Worm (Caenorhabditis elegans) whole organism, L2 larva: ENCODE measurements around the gene pas-7.

Experiments
- Y55F3AM.14 ChIP-seq: fragments of 200-800 bp; sonication (Bioruptor generic); optimal IDR thresholded peaks from 2 replicates; lab custom pipeline; 2018; ENCODE audit warnings: mild to moderate bottlenecking, missing genetic modification characterization, missing compliant biosample characterization
- ZK546.5 ChIP-seq: sonication (generic microtip); optimal IDR thresholded peaks from 2 replicates; lab custom pipeline; 2017; ENCODE audit warnings: missing biosample characterization, missing genetic modification characterization
- alr-1 ChIP-seq: fragments of 150-350 bp; optimal IDR thresholded peaks from 2 replicates; lab custom pipeline; 2014; ENCODE audit warnings: missing biosample characterization, missing genetic modification characterization
- ama-1 ChIP-seq: fragments of 150-350 bp; optimal IDR thresholded peaks from 2 replicates; lab custom pipeline; 2018; ENCODE audit warnings: inconsistent platforms
- blmp-1 ChIP-seq: sonication (generic microtip); optimal IDR thresholded peaks from 2 replicates; lab custom pipeline; 2017; ENCODE audit warnings: missing genetic modification characterization, mild to moderate bottlenecking, missing compliant biosample characterization, antibody characterized with exemption, moderate library complexity; ENCODE audit not compliant: insufficient read depth
- ceh-82 ChIP-seq: fragments of 150-350 bp; optimal IDR thresholded peaks from 2 replicates; lab custom pipeline; 2014; ENCODE audit warnings: missing biosample characterization, missing genetic modification characterization
- crh-2 ChIP-seq: sonication (generic microtip); optimal IDR thresholded peaks from 2 replicates; lab custom pipeline; 2017; ENCODE audit warnings: missing biosample characterization, missing genetic modification characterization
- dmd-4 ChIP-seq: sonication (generic microtip); optimal IDR thresholded peaks from 2 replicates; lab custom pipeline; 2017; ENCODE audit warnings: missing biosample characterization, missing genetic modification characterization
- egl-27 ChIP-seq: sonication (generic microtip); optimal IDR thresholded peaks from 3 replicates; lab custom pipeline; 2017; ENCODE audit warnings: missing biosample characterization, missing genetic modification reagents, missing genetic modification characterization
- elt-3 ChIP-seq: sonication (generic microtip); optimal IDR thresholded peaks from 2 replicates; lab custom pipeline; 2017; ENCODE audit warnings: missing biosample characterization, missing genetic modification characterization
- fos-1 ChIP-seq: fragments of 150-350 bp; optimal IDR thresholded peaks from 2 replicates; lab custom pipeline; 2014; ENCODE audit warnings: missing biosample characterization, missing genetic modification characterization
- gmeb-1 ChIP-seq: fragments of 150-350 bp; optimal IDR thresholded peaks from 2 replicates; lab custom pipeline; 2014; ENCODE audit warnings: missing biosample characterization, missing genetic modification characterization
- lin-11 ChIP-seq: fragments of 150-350 bp; sonication (generic microtip); optimal IDR thresholded peaks from 2 replicates; lab custom pipeline; 2014; ENCODE audit warnings: missing biosample characterization, missing genetic modification characterization, inconsistent platforms, mixed read lengths
- lin-13 ChIP-seq: fragments of 150-350 bp; optimal IDR thresholded peaks from 2 replicates; lab custom pipeline; 2014; ENCODE audit warnings: missing biosample characterization, missing genetic modification reagents, missing genetic modification characterization
- mab-5 ChIP-seq: fragments of 150-350 bp; optimal IDR thresholded peaks from 2 replicates; lab custom pipeline; 2014; ENCODE audit warnings: missing biosample characterization, missing genetic modification characterization
- mbf-1 ChIP-seq: sonication (generic microtip); optimal IDR thresholded peaks from 2 replicates; lab custom pipeline; 2017; ENCODE audit warnings: missing biosample characterization, missing genetic modification characterization
- mdl-1 ChIP-seq, 2 experiments: fragments of 150-350 bp in 1 of 2; sonication (generic microtip) in 1 of 2; optimal IDR thresholded peaks; 2 replicates each; lab custom pipeline; 2017; ENCODE audit warnings: missing biosample characterization in 2 of 2, missing genetic modification characterization in 2 of 2
- nhr-10 ChIP-seq: sonication (generic microtip); optimal IDR thresholded peaks from 2 replicates; lab custom pipeline; 2017; ENCODE audit warnings: missing biosample characterization, missing genetic modification characterization
- nhr-12 ChIP-seq: fragments of 150-350 bp; optimal IDR thresholded peaks from 2 replicates; lab custom pipeline; 2014; ENCODE audit warnings: missing biosample characterization, missing genetic modification characterization
- nhr-129 ChIP-seq: fragments of 150-350 bp; optimal IDR thresholded peaks from 2 replicates; lab custom pipeline; 2014; ENCODE audit warnings: missing biosample characterization, missing genetic modification characterization
- nhr-21 ChIP-seq: fragments of 150-350 bp; optimal IDR thresholded peaks from 2 replicates; lab custom pipeline; 2014; ENCODE audit warnings: missing biosample characterization, missing genetic modification characterization
- nhr-23 ChIP-seq: fragments of 150-350 bp; optimal IDR thresholded peaks from 2 replicates; lab custom pipeline; 2014; ENCODE audit warnings: missing biosample characterization, missing genetic modification reagents, missing genetic modification characterization
- nhr-6 ChIP-seq: fragments of 150-350 bp; optimal IDR thresholded peaks from 2 replicates; lab custom pipeline; 2014; ENCODE audit warnings: missing biosample characterization, missing genetic modification characterization
- nhr-77 ChIP-seq: fragments of 150-350 bp; optimal IDR thresholded peaks from 2 replicates; lab custom pipeline; 2014; ENCODE audit warnings: missing biosample characterization, missing genetic modification characterization
- sem-4 ChIP-seq: fragments of 150-350 bp; optimal IDR thresholded peaks from 2 replicates; lab custom pipeline; 2014; ENCODE audit warnings: missing biosample characterization, missing genetic modification reagents, missing genetic modification characterization
- skn-1 ChIP-seq: sonication (generic microtip); optimal IDR thresholded peaks from 2 replicates; lab custom pipeline; 2017; ENCODE audit warnings: missing biosample characterization, missing genetic modification characterization
- sma-3 ChIP-seq: sonication (generic microtip); optimal IDR thresholded peaks from 2 replicates; lab custom pipeline; 2016; ENCODE audit warnings: missing genetic modification reagents, missing genetic modification characterization, missing compliant biosample characterization
- sma-9 ChIP-seq, 2 experiments: fragments of 150-350 bp in 1 of 2; sonication (generic microtip) in 1 of 2; optimal IDR thresholded peaks; 2 replicates each; lab custom pipeline; 2014 to 2016; ENCODE audit warnings: missing genetic modification characterization in 2 of 2, mild to moderate bottlenecking in 1 of 2, missing biosample characterization in 1 of 2, missing compliant biosample characterization in 1 of 2, missing genetic modification reagents in 1 of 2, moderate library complexity in 1 of 2
- snpc-4 ChIP-seq: fragments of 150-350 bp; optimal IDR thresholded peaks from 2 replicates; lab custom pipeline; 2014; ENCODE audit warnings: missing biosample characterization, missing genetic modification characterization
- unc-39 ChIP-seq: fragments of 150-350 bp; optimal IDR thresholded peaks from 2 replicates; lab custom pipeline; 2014; ENCODE audit warnings: missing biosample characterization, missing genetic modification characterization
- unc-55 ChIP-seq: fragments of 150-350 bp; sonication (generic microtip); optimal IDR thresholded peaks from 3 replicates; lab custom pipeline; 2014; ENCODE audit warnings: missing biosample characterization, missing genetic modification reagents, missing genetic modification characterization
- unc-62 ChIP-seq: fragments of 150-350 bp; optimal IDR thresholded peaks from 2 replicates; lab custom pipeline; 2014; ENCODE audit warnings: missing biosample characterization, missing genetic modification reagents, missing genetic modification characterization
- zag-1 ChIP-seq: fragments of 150-350 bp; optimal IDR thresholded peaks from 2 replicates; lab custom pipeline; 2014; ENCODE audit warnings: missing biosample characterization, missing genetic modification characterization
- ztf-1 ChIP-seq: fragments of 200-800 bp; sonication (Bioruptor generic); conservative IDR thresholded peaks from 2 replicates; pipeline ENCODE4 v1.3.6; 2022; ENCODE audit warnings: missing genetic modification characterization, missing compliant biosample characterization
- ztf-11 ChIP-seq: sonication (generic microtip); optimal IDR thresholded peaks from 2 replicates; lab custom pipeline; 2017; ENCODE audit warnings: missing biosample characterization, missing genetic modification characterization
- ztf-4 ChIP-seq: fragments of 150-350 bp; optimal IDR thresholded peaks from 2 replicates; lab custom pipeline; 2014; ENCODE audit warnings: missing biosample characterization, missing genetic modification characterization

Gene pas-7

ce11 chrII:10095224-10095623, 4.4 kb downstream of the pas-7 start:
- TF ChIP-seq fos-1 (tag; lab: Kevin White, UChicago) (peak; percentile 72), sma-9 (GFP tag; optimal IDR thresholded peaks at IDR 0.05; lab: Kevin White, UChicago) (no peak), sma-9 (tag; optimal IDR thresholded peaks at IDR 0.05; lab: Kevin White, UChicago) (no peak), mbf-1 (tag; lab: Kevin White, UChicago) (no peak), sma-3 (GFP tag; lab: Kevin White, UChicago) (no peak), alr-1 (tag; lab: Kevin White, UChicago) (no peak)

ce11 chrII:10094190-10094923, 5.3 kb downstream of the pas-7 start, which contains the start of gene lact-2:
TSS of gene lact-2 (plus strand) at chrII:10094873.
- TF ChIP-seq nhr-6 (tag; lab: Kevin White, UChicago) (no peak), crh-2 (tag; lab: Kevin White, UChicago) (peak; percentile 7), fos-1 (tag; lab: Kevin White, UChicago) (peak; percentile 96), gmeb-1 (tag; lab: Kevin White, UChicago) (no peak)

- TF ChIP-seq egl-27 (tag; lab: Kevin White, UChicago) (no peak), ztf-1 (GFP tag; lab: Robert Waterston, UW) (no peak), skn-1 (no peak), mab-5 (tag; lab: Kevin White, UChicago) (no peak)
Observed at ce11 chrII:10093120-10093519, 6.5 kb downstream of the pas-7 start.

- TF ChIP-seq nhr-10 (no peak), nhr-23 (tag; lab: Kevin White, UChicago) (no peak), ztf-11 (tag; lab: Kevin White, UChicago) (no peak), mab-5 (tag; lab: Kevin White, UChicago) (no peak), nhr-129 (no peak), unc-55 (no peak), blmp-1 (tag; lab: Kevin White, UChicago) (no peak), unc-39 (tag; lab: Kevin White, UChicago) (no peak), skn-1 (no peak), sem-4 (tag; lab: Kevin White, UChicago) (no peak), zag-1 (no peak), lin-13 (GFP tag; lab: Kevin White, UChicago) (no peak), ceh-82 (tag; lab: Kevin White, UChicago) (no peak), snpc-4 (tag; lab: Kevin White, UChicago) (no peak), nhr-12 (no peak), mbf-1 (tag; lab: Kevin White, UChicago) (no peak), sma-3 (GFP tag; lab: Kevin White, UChicago) (no peak), dmd-4 (tag; lab: Kevin White, UChicago) (no peak), lin-11 (tag; lab: Kevin White, UChicago) (no peak), nhr-77 (tag; lab: Kevin White, UChicago) (no peak)
Observed at ce11 chrII:10084482-10084881, 15.2 kb downstream of the pas-7 start.

ce11 chrII:10075794-10076193, 23.9 kb downstream of the pas-7 start:
- no peak for TF ChIP-seq fos-1 (tag; lab: Kevin White, UChicago)
- no peak for TF ChIP-seq mdl-1 (tag; optimal IDR thresholded peaks at IDR 0.05; lab: Kevin White, UChicago)
- TF ChIP-seq ama-1 (lab: Kevin White, UChicago) = no peak
- no peak for TF ChIP-seq nhr-10
- TF ChIP-seq unc-62 (GFP tag; lab: Kevin White, UChicago) = no peak
- TF ChIP-seq Y55F3AM.14 (GFP tag; lab: Kevin White, UChicago) = no peak
- TF ChIP-seq snpc-4 (tag; lab: Kevin White, UChicago) = no peak
- TF ChIP-seq egl-27 (tag; lab: Kevin White, UChicago) = no peak
- no peak for TF ChIP-seq nhr-77 (tag; lab: Kevin White, UChicago)
- TF ChIP-seq ztf-1 (GFP tag; lab: Robert Waterston, UW) = no peak
- no peak for TF ChIP-seq elt-3 (tag; lab: Kevin White, UChicago)
- TF ChIP-seq unc-39 (tag; lab: Kevin White, UChicago) = no peak
- no peak for TF ChIP-seq ZK546.5 (tag; lab: Kevin White, UChicago)
- TF ChIP-seq lin-13 (GFP tag; lab: Kevin White, UChicago) = no peak
- no peak for TF ChIP-seq ztf-4 (tag; lab: Kevin White, UChicago)
- TF ChIP-seq nhr-21 (tag; lab: Kevin White, UChicago) = no peak
- no peak for TF ChIP-seq mbf-1 (tag; lab: Kevin White, UChicago)
- no peak for TF ChIP-seq lin-11 (tag; lab: Kevin White, UChicago)
- TF ChIP-seq dmd-4 (tag; lab: Kevin White, UChicago) = no peak
- no peak for TF ChIP-seq nhr-6 (tag; lab: Kevin White, UChicago)
